Worm (Caenorhabditis elegans): ENCODE data around the gene tnt-2.

The tnt-2 gene

ce11 chrX:8723127-8723600 is at the start of gene tnt-2:
Gene tnt-2, minus strand, starts transcription at chrX:8723550.
- TF ChIP-seq ref-1 (GFP tag; conservative IDR thresholded peaks at IDR 0.05) (no peak), ztf-29 (GFP tag; IDR thresholded peaks at IDR 0.05) (no peak), ztf-23 (GFP tag; IDR thresholded peaks at IDR 0.05) (no peak), tab-1 (GFP tag; IDR thresholded peaks at IDR 0.05) (no peak), cog-1 (tag; optimal IDR thresholded peaks at IDR 0.05) (no peak), klf-2 (GFP tag; conservative IDR thresholded peaks at IDR 0.05) (no peak), med-1 (GFP tag; optimal IDR thresholded peaks at IDR 0.05; ENCODE audit: insufficient read depth) (no peak), flt-1 (GFP tag; IDR thresholded peaks at IDR 0.05) (no peak), T22C8.4 (GFP tag; IDR thresholded peaks at IDR 0.05) (no peak)

DNA sequence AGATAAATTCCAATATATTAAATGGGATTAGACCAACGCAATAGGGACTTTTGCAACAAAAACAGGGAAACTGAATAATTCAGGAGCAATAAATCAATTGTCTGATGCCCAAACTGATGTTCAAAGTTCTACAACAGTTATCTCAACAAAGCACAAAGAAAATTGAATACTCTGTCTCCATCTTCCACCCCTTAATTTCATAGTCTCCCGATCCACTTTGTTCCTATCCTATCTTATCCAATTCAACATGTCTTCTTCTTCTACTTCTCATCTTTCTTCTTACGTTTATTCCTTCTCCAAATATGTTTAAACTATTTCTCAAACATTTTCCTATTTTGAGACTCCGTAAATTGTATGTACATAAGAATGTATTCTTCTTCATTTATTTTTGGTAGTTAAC is 47.0 kb upstream of the tnt-2 start:
- TF ChIP-seq ztf-23 (GFP tag; IDR thresholded peaks at IDR 0.05) (no peak), ref-1 (GFP tag; conservative IDR thresholded peaks at IDR 0.05) (no peak), med-1 (GFP tag; optimal IDR thresholded peaks at IDR 0.05; ENCODE audit: insufficient read depth) (no peak), ztf-29 (GFP tag; IDR thresholded peaks at IDR 0.05) (no peak), cog-1 (tag; optimal IDR thresholded peaks at IDR 0.05) (no peak), T22C8.4 (GFP tag; IDR thresholded peaks at IDR 0.05) (no peak)

ce11 chrX:8764044-8764443 is 40.7 kb upstream of the tnt-2 start:
- TF ChIP-seq klf-2 (GFP tag; conservative IDR thresholded peaks at IDR 0.05) (no peak), ztf-23 (GFP tag; IDR thresholded peaks at IDR 0.05) (no peak), med-1 (GFP tag; optimal IDR thresholded peaks at IDR 0.05; ENCODE audit: insufficient read depth) (no peak), cog-1 (tag; optimal IDR thresholded peaks at IDR 0.05) (no peak), ztf-29 (GFP tag; IDR thresholded peaks at IDR 0.05) (no peak), tab-1 (GFP tag; IDR thresholded peaks at IDR 0.05) (no peak), T22C8.4 (GFP tag; IDR thresholded peaks at IDR 0.05) (no peak), flt-1 (GFP tag; IDR thresholded peaks at IDR 0.05) (no peak), ref-1 (GFP tag; conservative IDR thresholded peaks at IDR 0.05) (no peak)

ce11 chrX:8763607-8764006 is 40.3 kb upstream of the tnt-2 start, which contains the start of gene zig-12:
Gene zig-12, plus strand, starts transcription at chrX:8763907.
- TF ChIP-seq T22C8.4 (GFP tag; IDR thresholded peaks at IDR 0.05) (no peak), ztf-29 (GFP tag; IDR thresholded peaks at IDR 0.05) (no peak), ztf-23 (GFP tag; IDR thresholded peaks at IDR 0.05) (no peak), flt-1 (GFP tag; IDR thresholded peaks at IDR 0.05) (no peak), med-1 (GFP tag; optimal IDR thresholded peaks at IDR 0.05; ENCODE audit: insufficient read depth) (no peak), tab-1 (GFP tag; IDR thresholded peaks at IDR 0.05) (no peak), klf-2 (GFP tag; conservative IDR thresholded peaks at IDR 0.05) (no peak), ref-1 (GFP tag; conservative IDR thresholded peaks at IDR 0.05) (no peak), cog-1 (tag; optimal IDR thresholded peaks at IDR 0.05) (no peak)

DNA sequence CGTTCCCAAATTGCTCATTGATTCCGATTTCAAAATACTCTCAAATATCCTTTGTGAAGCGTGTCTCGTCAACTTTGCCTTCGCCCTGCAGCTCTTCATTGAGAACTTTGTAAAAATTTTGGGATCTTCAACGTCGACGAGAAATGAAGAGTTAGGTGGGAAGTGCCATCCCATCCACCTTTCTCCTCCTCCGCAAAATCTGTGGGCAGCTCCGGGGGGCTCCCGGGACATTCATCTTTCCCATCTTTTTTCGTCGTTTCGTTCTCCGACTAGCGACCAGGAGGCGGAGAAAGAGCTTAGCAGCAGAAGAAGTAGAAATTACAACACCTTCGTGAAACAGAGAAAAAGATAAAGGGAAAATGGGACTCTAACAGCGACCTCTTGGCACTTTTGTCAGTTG is 39.6 kb upstream of the tnt-2 start:
- TF ChIP-seq cog-1 (tag; optimal IDR thresholded peaks at IDR 0.05) (no peak), klf-2 (GFP tag; conservative IDR thresholded peaks at IDR 0.05) (no peak), T22C8.4 (GFP tag; IDR thresholded peaks at IDR 0.05) (no peak), med-1 (GFP tag; optimal IDR thresholded peaks at IDR 0.05; ENCODE audit: insufficient read depth) (no peak), ref-1 (GFP tag; conservative IDR thresholded peaks at IDR 0.05) (no peak), flt-1 (GFP tag; IDR thresholded peaks at IDR 0.05) (no peak), ztf-23 (GFP tag; IDR thresholded peaks at IDR 0.05) (no peak), tab-1 (GFP tag; IDR thresholded peaks at IDR 0.05) (no peak), ztf-29 (GFP tag; IDR thresholded peaks at IDR 0.05) (no peak)

DNA sequence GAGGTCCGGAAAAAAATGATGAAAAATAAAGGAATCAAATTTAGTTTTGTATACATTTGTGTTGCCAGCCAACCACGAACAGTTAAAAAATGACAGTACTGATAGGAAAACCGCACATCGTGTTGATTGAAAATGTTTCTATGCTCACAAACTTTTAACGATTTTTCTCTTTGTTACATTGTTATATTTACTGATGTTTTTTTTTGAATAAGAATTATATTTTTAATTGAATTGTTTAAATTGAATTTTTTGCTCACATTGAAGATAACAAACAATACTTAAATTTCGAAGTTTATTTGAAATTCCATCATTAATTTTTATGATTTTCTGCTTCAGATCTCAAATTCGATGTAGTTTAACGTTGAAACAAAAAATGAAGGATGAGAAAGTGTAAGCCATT is 38.1 kb upstream of the tnt-2 start, which contains the start of gene M02D8.5:
TSS of gene M02D8.5 (minus strand) at position 101 of the 400 bp plus-strand sequence.
- TF ChIP-seq cog-1 (tag; optimal IDR thresholded peaks at IDR 0.05) = no peak
- no peak for TF ChIP-seq tab-1 (GFP tag; IDR thresholded peaks at IDR 0.05)
- no peak for TF ChIP-seq ztf-23 (GFP tag; IDR thresholded peaks at IDR 0.05)
- TF ChIP-seq flt-1 (GFP tag; IDR thresholded peaks at IDR 0.05) = no peak
- no peak for TF ChIP-seq ztf-29 (GFP tag; IDR thresholded peaks at IDR 0.05)
- TF ChIP-seq med-1 (GFP tag; optimal IDR thresholded peaks at IDR 0.05; ENCODE audit: insufficient read depth) = no peak
- TF ChIP-seq klf-2 (GFP tag; conservative IDR thresholded peaks at IDR 0.05) = no peak
- TF ChIP-seq ref-1 (GFP tag; conservative IDR thresholded peaks at IDR 0.05) = no peak
- no peak for TF ChIP-seq T22C8.4 (GFP tag; IDR thresholded peaks at IDR 0.05)

ce11 chrX:8761060-8761459 is 37.7 kb upstream of the tnt-2 start:
- no peak for TF ChIP-seq tab-1 (GFP tag; IDR thresholded peaks at IDR 0.05)
- TF ChIP-seq ztf-23 (GFP tag; IDR thresholded peaks at IDR 0.05) = no peak
- no peak for TF ChIP-seq cog-1 (tag; optimal IDR thresholded peaks at IDR 0.05)
- TF ChIP-seq T22C8.4 (GFP tag; IDR thresholded peaks at IDR 0.05) = no peak
- TF ChIP-seq med-1 (GFP tag; optimal IDR thresholded peaks at IDR 0.05; ENCODE audit: insufficient read depth) = no peak
- no peak for TF ChIP-seq flt-1 (GFP tag; IDR thresholded peaks at IDR 0.05)
- no peak for TF ChIP-seq klf-2 (GFP tag; conservative IDR thresholded peaks at IDR 0.05)
- no peak for TF ChIP-seq ref-1 (GFP tag; conservative IDR thresholded peaks at IDR 0.05)
- TF ChIP-seq ztf-29 (GFP tag; IDR thresholded peaks at IDR 0.05) = no peak

ce11 chrX:8755987-8756386 is 32.6 kb upstream of the tnt-2 start:
- TF ChIP-seq tab-1 (GFP tag; IDR thresholded peaks at IDR 0.05) (no peak), ztf-23 (GFP tag; IDR thresholded peaks at IDR 0.05) (no peak), ref-1 (GFP tag; conservative IDR thresholded peaks at IDR 0.05) (no peak), klf-2 (GFP tag; conservative IDR thresholded peaks at IDR 0.05) (no peak), T22C8.4 (GFP tag; IDR thresholded peaks at IDR 0.05) (no peak), med-1 (GFP tag; optimal IDR thresholded peaks at IDR 0.05; ENCODE audit: insufficient read depth) (no peak), cog-1 (tag; optimal IDR thresholded peaks at IDR 0.05) (no peak), ztf-29 (GFP tag; IDR thresholded peaks at IDR 0.05) (no peak), flt-1 (GFP tag; IDR thresholded peaks at IDR 0.05) (no peak)

DNA sequence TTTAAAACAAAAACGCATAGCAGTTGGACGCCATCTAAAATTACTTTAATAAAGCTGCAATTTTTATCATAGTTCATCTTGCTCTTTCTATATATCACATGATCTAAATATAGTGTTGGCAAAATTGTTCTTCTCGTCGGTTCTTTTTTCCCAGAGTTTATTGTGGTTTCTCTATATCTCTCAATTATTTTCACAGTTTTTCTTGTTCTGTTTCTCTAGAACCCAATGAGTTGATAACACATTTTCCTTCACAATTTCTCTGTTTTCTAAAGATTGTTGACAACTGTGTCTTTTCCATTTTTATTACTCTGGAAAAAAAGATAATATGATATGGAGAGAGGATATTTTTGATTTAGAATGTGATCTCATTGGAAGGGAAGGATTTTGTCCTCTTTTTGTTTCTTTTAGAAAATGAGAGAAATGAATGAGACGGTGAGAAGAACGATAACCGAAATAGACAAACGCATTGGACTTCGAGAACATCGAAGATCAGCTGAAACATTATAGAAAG is 31.0 kb upstream of the tnt-2 start:
- TF ChIP-seq flt-1 (GFP tag; IDR thresholded peaks at IDR 0.05) = no peak
- no peak for TF ChIP-seq ref-1 (GFP tag; conservative IDR thresholded peaks at IDR 0.05)
- TF ChIP-seq tab-1 (GFP tag; IDR thresholded peaks at IDR 0.05) = no peak
- no peak for TF ChIP-seq ztf-29 (GFP tag; IDR thresholded peaks at IDR 0.05)
- no peak for TF ChIP-seq T22C8.4 (GFP tag; IDR thresholded peaks at IDR 0.05)
- TF ChIP-seq med-1 (GFP tag; optimal IDR thresholded peaks at IDR 0.05; ENCODE audit: insufficient read depth) = no peak
- no peak for TF ChIP-seq cog-1 (tag; optimal IDR thresholded peaks at IDR 0.05)
- no peak for TF ChIP-seq ztf-23 (GFP tag; IDR thresholded peaks at IDR 0.05)
- no peak for TF ChIP-seq klf-2 (GFP tag; conservative IDR thresholded peaks at IDR 0.05)

All from whole organism, midembryonic.